Worm (Caenorhabditis elegans): ENCODE results near the gene daf-6.

ce11 chrX:14885855-14886254 lies 2.4 kb upstream of the daf-6 start:
- TF ChIP-seq unc-62 (GFP tag; optimal IDR thresholded peaks at IDR 0.05) (no peak), F33H1.4 (GFP tag; IDR thresholded peaks at IDR 0.05) (no peak), mxl-1 (tag; optimal IDR thresholded peaks at IDR 0.05) (no peak), F10E7.11 (tag; optimal IDR thresholded peaks at IDR 0.05) (no peak), unc-130 (GFP tag; optimal IDR thresholded peaks at IDR 0.05) (no peak), hrde-1 (tag; optimal IDR thresholded peaks at IDR 0.05; ENCODE audit: borderline replicate concordance) (no peak), attf-5 (GFP tag; optimal IDR thresholded peaks at IDR 0.05) (no peak), tbp1 (GFP tag; optimal IDR thresholded peaks at IDR 0.05) (no peak), snpc-4 (GFP tag; optimal IDR thresholded peaks at IDR 0.05) (no peak), snpc-4 (tag; optimal IDR thresholded peaks at IDR 0.05) (no peak), mel-28 (tag; optimal IDR thresholded peaks at IDR 0.05; ENCODE audit: borderline replicate concordance) (no peak), him-1 (tag; optimal IDR thresholded peaks at IDR 0.05) (no peak), nfya-1 (tag; optimal IDR thresholded peaks at IDR 0.05; ENCODE audit: borderline replicate concordance, insufficient read depth) (no peak)

Data from whole organism, young adult.